Fruit fly (Drosophila melanogaster): ENCODE measurements around the gene CG3117.

- TF ChIP-seq psq (optimal IDR thresholded peaks at IDR 0.05) (no peak), Dll (optimal IDR thresholded peaks at IDR 0.05) (no peak), pan (optimal IDR thresholded peaks at IDR 0.05) (no peak), usp (GFP tag; optimal IDR thresholded peaks at IDR 0.05) (no peak), CG8478 (optimal IDR thresholded peaks at IDR 0.05) (no peak), EcR (GFP tag; optimal IDR thresholded peaks at IDR 0.05) (no peak)
Observed at dm6 chr2L:2874542-2875194, 27.7 kb upstream of the CG3117 start, which contains the start of gene CG8814.

Data from whole organism.